Worm (Caenorhabditis elegans) whole organism, mixed stage, embryonic: Measurements from ENCODE around the gene Y70C5C.1.

Experiments
- M03D4.4 ChIP-seq: sonication (generic microtip); optimal IDR thresholded peaks from 2 replicates; lab custom pipeline; 2017; ENCODE audit warnings: mild to moderate bottlenecking, missing genetic modification characterization, missing compliant biosample characterization
- bed-3 ChIP-seq: fragments of 200-800 bp; sonication (Bioruptor generic); optimal IDR thresholded peaks from 3 replicates; lab custom pipeline; 2018; ENCODE audit warnings: mild to moderate bottlenecking, missing genetic modification characterization, moderate library complexity, missing compliant biosample characterization
- blmp-1 ChIP-seq: fragments of 150-350 bp; optimal IDR thresholded peaks from 2 replicates; lab custom pipeline; 2014; ENCODE audit warnings: missing biosample characterization, missing genetic modification characterization
- ceh-83 ChIP-seq: fragments of 200-800 bp; sonication (Bioruptor generic); optimal IDR thresholded peaks from 2 replicates; lab custom pipeline; 2018; ENCODE audit warnings: mild to moderate bottlenecking, missing genetic modification characterization, missing compliant biosample characterization
- ces-1 ChIP-seq: fragments of 150-350 bp; optimal IDR thresholded peaks from 2 replicates; lab custom pipeline; 2014; ENCODE audit warnings: missing biosample characterization, missing genetic modification reagents, missing genetic modification characterization
- cnd-1 ChIP-seq: fragments of 200-800 bp; sonication (Bioruptor generic); optimal IDR thresholded peaks from 2 replicates; lab custom pipeline; 2018; ENCODE audit warnings: mild to moderate bottlenecking, missing genetic modification characterization, missing compliant biosample characterization
- drap-1 ChIP-seq: fragments of 200-800 bp; sonication (Bioruptor generic); optimal IDR thresholded peaks from 3 replicates; lab custom pipeline; 2018; ENCODE audit warnings: mild to moderate bottlenecking, missing genetic modification characterization, missing compliant biosample characterization
- elt-1 ChIP-seq: sonication (generic microtip); optimal IDR thresholded peaks from 2 replicates; lab custom pipeline; 2017; ENCODE audit warnings: missing genetic modification characterization, mild to moderate bottlenecking, missing compliant biosample characterization, antibody characterized with exemption, moderate library complexity, borderline replicate concordance; ENCODE audit not compliant: insufficient read depth
- elt-3 ChIP-seq: fragments of 150-350 bp; optimal IDR thresholded peaks from 2 replicates; lab custom pipeline; 2014; ENCODE audit warnings: missing biosample characterization, missing genetic modification characterization
- flh-1 ChIP-seq: fragments of 200-800 bp; sonication (Bioruptor generic); optimal IDR thresholded peaks from 2 replicates; lab custom pipeline; 2018; ENCODE audit warnings: mild to moderate bottlenecking, missing genetic modification characterization, moderate library complexity, missing compliant biosample characterization
- lin-13 ChIP-seq: fragments of 150-350 bp; optimal IDR thresholded peaks from 2 replicates; lab custom pipeline; 2014; ENCODE audit warnings: missing biosample characterization, missing genetic modification characterization
- lin-32 ChIP-seq: fragments of 200-800 bp; sonication (Bioruptor generic); optimal IDR thresholded peaks from 2 replicates; lab custom pipeline; 2018; ENCODE audit warnings: mild to moderate bottlenecking, missing genetic modification characterization, missing compliant biosample characterization
- lsy-2 ChIP-seq: fragments of 150-350 bp; optimal IDR thresholded peaks from 2 replicates; lab custom pipeline; 2014; ENCODE audit warnings: missing biosample characterization, missing genetic modification characterization
- mab-5 ChIP-seq: fragments of 150-350 bp; optimal IDR thresholded peaks from 2 replicates; lab custom pipeline; 2014; ENCODE audit warnings: missing biosample characterization, missing genetic modification characterization
- mep-1 ChIP-seq: fragments of 150-350 bp; optimal IDR thresholded peaks from 2 replicates; lab custom pipeline; 2017; ENCODE audit warnings: missing biosample characterization, missing genetic modification reagents, missing genetic modification characterization, inconsistent platforms
- mls-2 ChIP-seq: sonication (generic microtip); optimal IDR thresholded peaks from 2 replicates; lab custom pipeline; 2016; ENCODE audit warnings: mild to moderate bottlenecking, missing genetic modification characterization, moderate library complexity, missing compliant biosample characterization
- nhr-12 ChIP-seq: fragments of 150-350 bp; optimal IDR thresholded peaks from 2 replicates; lab custom pipeline; 2014; ENCODE audit warnings: missing biosample characterization, missing genetic modification characterization
- nhr-237 ChIP-seq: fragments of 150-350 bp; optimal IDR thresholded peaks from 2 replicates; lab custom pipeline; 2014; ENCODE audit warnings: missing biosample characterization, missing genetic modification characterization
- nhr-28 ChIP-seq: fragments of 150-350 bp; optimal IDR thresholded peaks from 2 replicates; lab custom pipeline; 2014; ENCODE audit warnings: missing biosample characterization, missing genetic modification characterization
- nhr-76 ChIP-seq: sonication (generic microtip); optimal IDR thresholded peaks from 2 replicates; lab custom pipeline; 2017; ENCODE audit warnings: missing biosample characterization, missing genetic modification characterization
- pha-4 ChIP-seq: fragments of 150-350 bp; optimal IDR thresholded peaks from 2 replicates; lab custom pipeline; 2018; ENCODE audit warnings: missing biosample characterization, missing genetic modification reagents, missing genetic modification characterization
- sem-2 ChIP-seq: fragments of 200-800 bp; sonication (Bioruptor generic); optimal IDR thresholded peaks from 2 replicates; lab custom pipeline; 2018; ENCODE audit warnings: mild to moderate bottlenecking, missing genetic modification characterization, missing compliant biosample characterization
- sptf-1 ChIP-seq: sonication (generic microtip); optimal IDR thresholded peaks from 2 replicates; lab custom pipeline; 2017; ENCODE audit warnings: mild to moderate bottlenecking, missing genetic modification characterization, moderate library complexity, missing compliant biosample characterization
- tbx-8 ChIP-seq: fragments of 200-800 bp; sonication (Bioruptor generic); optimal IDR thresholded peaks from 2 replicates; lab custom pipeline; 2018; ENCODE audit warnings: mild to moderate bottlenecking, missing genetic modification characterization, moderate library complexity, missing compliant biosample characterization
- unc-120 ChIP-seq: sonication (generic microtip); optimal IDR thresholded peaks from 2 replicates; lab custom pipeline; 2017; ENCODE audit warnings: missing genetic modification characterization, missing compliant biosample characterization; ENCODE audit not compliant: poor library complexity, severe bottlenecking
- unc-39 ChIP-seq: fragments of 150-350 bp; optimal IDR thresholded peaks from 2 replicates; lab custom pipeline; 2014; ENCODE audit warnings: missing biosample characterization, missing genetic modification characterization
- unc-62 ChIP-seq: fragments of 150-350 bp; optimal IDR thresholded peaks from 2 replicates; lab custom pipeline; 2014; ENCODE audit warnings: missing biosample characterization, missing genetic modification reagents, missing genetic modification characterization
- zip-8 ChIP-seq: fragments of 150-350 bp; optimal IDR thresholded peaks from 2 replicates; lab custom pipeline; 2014; ENCODE audit warnings: missing biosample characterization, missing genetic modification characterization
- ztf-11 ChIP-seq: fragments of 150-350 bp; optimal IDR thresholded peaks from 2 replicates; lab custom pipeline; 2014; ENCODE audit warnings: missing biosample characterization, missing genetic modification characterization

Y70C5C.1 gene

ce11 chrV:16679981-16680380, 20.0 kb upstream of the Y70C5C.1 start, which contains the start of gene srw-44:
srw-44 (plus strand) TSS chrV:16680281.
- TF ChIP-seq cnd-1 (tag; lab: Kevin White, UChicago) = no peak
- TF ChIP-seq blmp-1 = no peak
- TF ChIP-seq nhr-12 = no peak
- TF ChIP-seq mab-5 (tag; lab: Kevin White, UChicago) = no peak

ce11 chrV:16682886-16683285, 17.1 kb upstream of the Y70C5C.1 start, which contains the start of gene srw-36:
srw-36 (plus strand) TSS chrV:16683186.
- TF ChIP-seq elt-3 (tag; lab: Kevin White, UChicago) (no peak), unc-120 (tag; lab: Kevin White, UChicago) (no peak), tbx-8 (no peak), pha-4 (tag; lab: Kevin White, UChicago) (no peak), ceh-83 (GFP tag; lab: Kevin White, UChicago) (no peak)
- TF ChIP-seq, all 35 proteins: peak for 0

DNA sequence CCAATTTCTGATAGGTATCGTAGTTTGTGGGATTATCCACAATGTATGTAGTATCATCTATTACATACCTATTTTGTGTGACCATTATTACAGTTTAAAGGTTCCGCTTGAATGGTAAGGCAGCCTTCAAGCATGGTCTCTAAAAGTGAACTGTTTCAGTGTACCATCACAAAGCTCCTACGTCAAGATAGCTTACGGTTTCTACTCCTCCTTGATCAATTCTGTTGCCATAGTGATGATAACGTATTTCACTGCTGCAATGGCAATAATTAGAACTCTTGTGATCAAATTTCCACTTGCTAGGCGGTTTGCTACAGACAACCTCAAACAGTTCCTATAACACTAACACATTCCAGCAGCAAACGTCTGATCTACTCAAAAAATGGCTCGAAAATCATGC, 16.6 kb upstream of the Y70C5C.1 start:
- TF ChIP-seq unc-39 (tag; lab: Kevin White, UChicago) = no peak
- TF ChIP-seq ces-1 (GFP tag; lab: Kevin White, UChicago) = no peak
- no peak for TF ChIP-seq nhr-237
- TF ChIP-seq mep-1 = no peak
- TF ChIP-seq blmp-1 = no peak
- TF ChIP-seq ceh-83 (GFP tag; lab: Kevin White, UChicago) = no peak
- no peak for TF ChIP-seq lsy-2 (tag; lab: Kevin White, UChicago)
- TF ChIP-seq mab-5 (tag; lab: Kevin White, UChicago) = no peak
- TF ChIP-seq bed-3 (GFP tag; lab: Kevin White, UChicago) = no peak
- TF ChIP-seq nhr-76 = no peak
- TF ChIP-seq drap-1 (GFP tag; lab: Kevin White, UChicago) = no peak
- TF ChIP-seq sem-2 (GFP tag; lab: Kevin White, UChicago) = no peak
- no peak for TF ChIP-seq sptf-1
- TF ChIP-seq flh-1 = no peak
- no peak for TF ChIP-seq elt-3 (tag; lab: Kevin White, UChicago)
- no peak for TF ChIP-seq unc-120 (tag; lab: Kevin White, UChicago)

DNA sequence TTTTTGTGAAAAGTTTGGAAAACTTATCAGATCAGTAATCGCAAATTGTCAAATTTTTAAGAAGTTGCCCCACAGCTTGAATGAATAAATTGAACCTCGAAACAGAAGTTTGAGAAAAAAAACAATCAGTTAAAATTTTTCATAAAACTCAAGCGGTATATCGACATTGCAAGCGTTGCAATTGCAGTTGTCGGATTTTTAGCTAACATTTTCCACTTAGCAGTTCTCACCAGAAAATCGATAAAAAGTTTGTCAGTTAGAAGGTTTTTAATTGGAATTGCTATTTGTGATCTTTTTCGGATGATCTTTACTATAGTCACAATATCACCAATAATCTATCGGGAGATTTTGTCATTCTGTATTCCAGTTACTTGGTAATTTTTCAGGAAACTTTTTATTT, 14.3 kb upstream of the Y70C5C.1 start, which contains the start of gene srw-43:
srw-43 (plus strand) TSS at position 301 of the 400 bp plus-strand sequence.
- no peak for TF ChIP-seq mep-1

DNA sequence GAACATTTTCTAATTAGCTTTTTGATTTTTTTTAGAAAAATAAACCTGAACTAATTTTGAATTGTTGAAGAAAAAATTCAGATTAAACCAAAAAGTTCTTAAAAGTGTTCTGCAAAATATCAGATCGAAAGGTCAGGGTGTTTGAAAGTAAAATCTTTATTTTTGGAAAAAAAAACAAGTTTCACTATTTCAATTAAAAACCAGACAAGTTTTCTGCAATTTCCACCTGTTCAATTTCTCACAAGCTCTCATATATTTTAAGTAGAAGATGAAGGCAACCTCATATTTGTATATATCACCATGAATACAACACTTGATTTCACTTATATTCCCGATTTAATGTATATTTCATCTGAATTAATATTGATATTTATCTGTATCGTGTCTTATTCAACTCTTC, 12.8 kb upstream of the Y70C5C.1 start, which contains the start of gene srz-102:
srz-102 (plus strand) TSS at position 301 of the 400 bp plus-strand sequence.
- TF ChIP-seq cnd-1 (tag; lab: Kevin White, UChicago) (no peak), mab-5 (tag; lab: Kevin White, UChicago) (no peak), lsy-2 (tag; lab: Kevin White, UChicago) (no peak), M03D4.4 (tag; lab: Kevin White, UChicago) (no peak), zip-8 (no peak), elt-1 (tag; lab: Kevin White, UChicago) (no peak), flh-1 (no peak), bed-3 (GFP tag; lab: Kevin White, UChicago) (no peak), mep-1 (no peak), unc-62 (GFP tag; lab: Kevin White, UChicago) (no peak), drap-1 (GFP tag; lab: Kevin White, UChicago) (no peak), sptf-1 (no peak), mls-2 (no peak), ztf-11 (no peak), pha-4 (tag; lab: Kevin White, UChicago) (no peak), blmp-1 (no peak), nhr-12 (no peak), lin-32 (GFP tag; lab: Kevin White, UChicago) (no peak)

- TF ChIP-seq nhr-28 (tag; lab: Kevin White, UChicago) = no peak
- TF ChIP-seq mls-2 = no peak
- TF ChIP-seq lin-32 (GFP tag; lab: Kevin White, UChicago) = no peak
- TF ChIP-seq flh-1 = no peak
- no peak for TF ChIP-seq lin-13
- no peak for TF ChIP-seq zip-8
- TF ChIP-seq pha-4 (tag; lab: Kevin White, UChicago) = no peak
- TF ChIP-seq drap-1 (GFP tag; lab: Kevin White, UChicago) = no peak
- no peak for TF ChIP-seq unc-39 (tag; lab: Kevin White, UChicago)
- no peak for TF ChIP-seq mep-1
- TF ChIP-seq sem-2 (GFP tag; lab: Kevin White, UChicago) = no peak
- TF ChIP-seq ces-1 (GFP tag; lab: Kevin White, UChicago) = no peak
- no peak for TF ChIP-seq unc-120 (tag; lab: Kevin White, UChicago)
Measured at ce11 chrV:16692988-16693387, 7.0 kb upstream of the Y70C5C.1 start.
